Fruit fly (Drosophila melanogaster) whole organism, wandering third instar larva: ENCODE measurements around the gene CG32305.

Experiments used
- Abd-B ChIP-seq: fragments of >200 bp; optimal IDR thresholded peaks from 2 replicates; lab custom pipeline; 2017; ENCODE audit warnings: missing biosample characterization, missing genetic modification characterization
- CG32264 ChIP-seq: fragments of 200-800 bp; sonication (Bioruptor generic); optimal IDR thresholded peaks from 2 replicates; lab custom pipeline; 2016; ENCODE audit warnings: missing biosample characterization, missing genetic modification characterization
- CG9705 ChIP-seq: fragments of 200-800 bp; sonication (Bioruptor generic); optimal IDR thresholded peaks from 2 replicates; lab custom pipeline; 2018; ENCODE audit warnings: missing biosample characterization, mild to moderate bottlenecking, missing genetic modification characterization
- CrebA ChIP-seq: fragments of 200-800 bp; sonication (Bioruptor generic); optimal IDR thresholded peaks from 2 replicates; lab custom pipeline; 2016; ENCODE audit warnings: missing biosample characterization, mild to moderate bottlenecking, missing genetic modification characterization, borderline replicate concordance
- Dfd ChIP-seq: fragments of >200 bp; optimal IDR thresholded peaks from 2 replicates; lab custom pipeline; 2017; ENCODE audit warnings: missing biosample characterization, missing genetic modification characterization
- Dif ChIP-seq: fragments of 200-275, 200-300 bp; sonication (Bioruptor generic); optimal IDR thresholded peaks from 2 replicates; lab custom pipeline; 2018; ENCODE audit warnings: missing biosample characterization, missing genetic modification characterization; ENCODE audit not compliant: partially characterized antibody
- GATAd ChIP-seq: sonication (Bioruptor generic); optimal IDR thresholded peaks from 2 replicates; lab custom pipeline; 2016; ENCODE audit warnings: missing biosample characterization, missing genetic modification characterization
- HLH106 ChIP-seq: fragments of 200-800 bp; optimal IDR thresholded peaks from 3 replicates; lab custom pipeline; 2019; ENCODE audit warnings: missing biosample characterization, mild to moderate bottlenecking, missing genetic modification characterization, moderate library complexity
- Hr78 ChIP-seq: fragments of >200 bp; optimal IDR thresholded peaks from 2 replicates; lab custom pipeline; 2017; ENCODE audit warnings: missing biosample characterization, missing genetic modification characterization
- Hr83 ChIP-seq: fragments of 200-300 bp; sonication (Bioruptor generic); optimal IDR thresholded peaks from 2 replicates; lab custom pipeline; 2016; ENCODE audit warnings: missing biosample characterization, mild to moderate bottlenecking, missing genetic modification characterization, moderate library complexity; ENCODE audit not compliant: poor library complexity, severe bottlenecking
- Jra ChIP-seq: sonication (Bioruptor generic); optimal IDR thresholded peaks from 2 replicates; lab custom pipeline; 2016; ENCODE audit warnings: missing biosample characterization, missing genetic modification characterization
- Myc ChIP-seq: fragments of >200 bp; optimal IDR thresholded peaks from 2 replicates; lab custom pipeline; 2017
- OdsH ChIP-seq: fragments of 200-800 bp; sonication (Bioruptor generic); optimal IDR thresholded peaks from 2 replicates; lab custom pipeline; 2016; ENCODE audit warnings: missing biosample characterization, mild to moderate bottlenecking, missing genetic modification characterization
- Rel ChIP-seq, 2 experiments: fragments of 200-800 bp; sonication (Bioruptor generic) in 1 of 2; optimal IDR thresholded peaks; 2 replicates in 1 of 2; 3 replicates in 1 of 2; lab custom pipeline; 2016 to 2019; ENCODE audit warnings: mild to moderate bottlenecking in 2 of 2, missing biosample characterization in 2 of 2, missing genetic modification characterization in 2 of 2, moderate library complexity in 1 of 2
- Vsx2 ChIP-seq: fragments of 200-300, 225-300 bp; sonication (Bioruptor generic); optimal IDR thresholded peaks from 2 replicates; lab custom pipeline; 2018; ENCODE audit warnings: missing biosample characterization, missing genetic modification characterization; ENCODE audit not compliant: partially characterized antibody
- br ChIP-seq: fragments of 200-800 bp; sonication (Bioruptor generic); optimal IDR thresholded peaks from 2 replicates; lab custom pipeline; 2016; ENCODE audit warnings: missing biosample characterization, missing genetic modification characterization
- brk ChIP-seq: fragments of 200-800 bp; sonication (Bioruptor generic); optimal IDR thresholded peaks from 2 replicates; lab custom pipeline; 2016; ENCODE audit warnings: missing biosample characterization, mild to moderate bottlenecking, missing genetic modification characterization
- dl ChIP-seq, 2 experiments: fragments of 175-275, 200-275 bp in 1 of 2; fragments of 200-275 bp in 1 of 2; sonication (Bioruptor generic); optimal IDR thresholded peaks; lab custom pipeline; 2018; ENCODE audit warnings: mild to moderate bottlenecking in 2 of 2, missing biosample characterization in 2 of 2, missing genetic modification characterization in 2 of 2, moderate library complexity in 2 of 2; ENCODE audit not compliant: partially characterized antibody in 2 of 2, insufficient read depth in 1 of 2
- dmrt93B ChIP-seq: fragments of 200-800 bp; sonication (Bioruptor generic); optimal IDR thresholded peaks from 2 replicates; lab custom pipeline; 2018; ENCODE audit warnings: missing biosample characterization, mild to moderate bottlenecking, missing genetic modification characterization
- dsf ChIP-seq: sonication (Bioruptor generic); optimal IDR thresholded peaks from 2 replicates; lab custom pipeline; 2016; ENCODE audit warnings: missing biosample characterization, missing genetic modification characterization, borderline replicate concordance
- ey ChIP-seq: fragments of 200-800 bp; sonication (Bioruptor generic); optimal IDR thresholded peaks from 2 replicates; lab custom pipeline; 2016; ENCODE audit warnings: missing biosample characterization, missing genetic modification characterization
- foxo ChIP-seq, 2 experiments: fragments of 200-800 bp; sonication (Bioruptor generic); optimal IDR thresholded peaks; 2 replicates in 1 of 2; 3 replicates in 1 of 2; lab custom pipeline; 2016 to 2017; ENCODE audit warnings: missing biosample characterization in 2 of 2, missing genetic modification characterization in 2 of 2
- fru ChIP-seq: fragments of 200-800 bp; sonication (Bioruptor generic); optimal IDR thresholded peaks from 3 replicates; lab custom pipeline; 2016; ENCODE audit warnings: missing biosample characterization, mild to moderate bottlenecking, missing genetic modification characterization
- jim ChIP-seq: fragments of 175-275, 200-325 bp; sonication (Bioruptor generic); optimal IDR thresholded peaks from 2 replicates; lab custom pipeline; 2016; ENCODE audit warnings: missing biosample characterization, mild to moderate bottlenecking, missing genetic modification characterization
- lola ChIP-seq: fragments of >200 bp; optimal IDR thresholded peaks from 2 replicates; lab custom pipeline; 2017; ENCODE audit warnings: missing biosample characterization, missing genetic modification characterization
- pan ChIP-seq: fragments of >200 bp; optimal IDR thresholded peaks from 2 replicates; lab custom pipeline; 2017
- psq ChIP-seq: fragments of 200-800 bp; sonication (Bioruptor generic); optimal IDR thresholded peaks from 3 replicates; lab custom pipeline; 2017; ENCODE audit warnings: missing biosample characterization, mild to moderate bottlenecking, missing genetic modification characterization, moderate library complexity
- sage ChIP-seq: fragments of 200-800 bp; sonication (Bioruptor generic); optimal IDR thresholded peaks from 2 replicates; lab custom pipeline; 2016; ENCODE audit warnings: missing biosample characterization, mild to moderate bottlenecking, missing genetic modification characterization
- sv ChIP-seq: fragments of 200-800 bp; sonication (Bioruptor generic); optimal IDR thresholded peaks from 3 replicates; lab custom pipeline; 2016; ENCODE audit warnings: missing biosample characterization, missing genetic modification characterization
- tai ChIP-seq: sonication (Bioruptor generic); optimal IDR thresholded peaks from 2 replicates; lab custom pipeline; 2016; ENCODE audit warnings: missing biosample characterization, missing genetic modification characterization

CG32305 gene

DNA sequence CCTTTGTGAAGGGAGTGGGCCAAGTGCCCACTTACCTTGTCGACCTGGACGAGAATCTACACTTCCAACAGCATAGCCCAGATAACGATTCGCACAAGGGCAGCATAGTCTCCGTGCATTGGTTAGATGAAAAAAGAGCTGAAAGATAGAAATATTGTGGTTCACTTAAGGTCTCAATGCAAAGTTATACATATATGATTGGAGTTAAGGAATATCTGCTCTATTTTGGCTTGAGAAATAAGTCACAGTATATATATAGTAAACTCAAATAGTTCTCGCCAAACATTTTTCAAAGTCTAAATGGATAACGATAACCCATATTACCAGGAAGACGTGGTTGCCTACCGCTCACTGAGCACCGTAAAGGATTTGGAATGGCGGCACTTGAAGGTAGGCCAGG is at the start of gene CG32305:
CG32305 (plus strand) TSS at position 301 of the 400 bp plus-strand sequence.
- no peak for TF ChIP-seq Abd-B (GFP tag; lab: Kevin White, UChicago)

DNA sequence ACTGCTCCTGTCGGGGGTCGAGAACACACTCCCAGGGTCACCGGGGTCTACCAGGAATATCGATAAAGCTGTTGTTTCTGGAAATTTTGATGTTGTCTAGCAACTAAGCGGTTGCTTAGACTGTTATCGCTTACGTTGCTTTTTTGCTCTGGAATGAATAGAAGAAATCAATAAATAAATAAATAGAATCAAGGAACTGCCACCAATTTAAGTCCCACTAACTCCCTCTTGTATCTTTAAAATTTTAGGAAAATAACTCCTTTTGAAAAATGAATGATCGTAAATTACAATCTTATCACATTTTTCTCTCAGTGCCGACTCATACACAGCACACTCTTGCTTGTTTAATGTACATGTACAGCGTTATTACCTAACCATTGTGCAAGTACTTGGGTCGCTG is 36.0 kb upstream of the CG32305 start, which contains the start of gene CG15878:
CG15878 (minus strand) TSS at position 101 of the 400 bp plus-strand sequence.
- TF ChIP-seq Jra (GFP tag; lab: Kevin White, UChicago) = no peak
- no peak for TF ChIP-seq lola (GFP tag; lab: Kevin White, UChicago)
- no peak for TF ChIP-seq CG32264 (GFP tag; lab: Kevin White, UChicago)
- TF ChIP-seq dl (GFP tag; optimal IDR thresholded peaks at IDR 0.05; lab: Kevin White, UChicago; ENCODE audit: insufficient read depth in 1 of 2, partially characterized antibody in 2 of 2) = no peak
- no peak for TF ChIP-seq Vsx2 (GFP tag; lab: Kevin White, UChicago)
- TF ChIP-seq Abd-B (GFP tag; lab: Kevin White, UChicago) = no peak
- TF ChIP-seq sv (GFP tag; lab: Kevin White, UChicago) = no peak
- TF ChIP-seq Hr83 (GFP tag; lab: Kevin White, UChicago) = no peak
- no peak for TF ChIP-seq Hr78 (GFP tag; lab: Kevin White, UChicago)
- TF ChIP-seq tai (GFP tag; lab: Kevin White, UChicago) = no peak
- TF ChIP-seq Rel (GFP tag; optimal IDR thresholded peaks at IDR 0.05; lab: Kevin White, UChicago) = no peak
- no peak for TF ChIP-seq Rel (tag; optimal IDR thresholded peaks at IDR 0.05; lab: Kevin White, UChicago)
- no peak for TF ChIP-seq HLH106 (tag; lab: Kevin White, UChicago)
- no peak for TF ChIP-seq br (GFP tag; lab: Kevin White, UChicago)
- TF ChIP-seq dsf (GFP tag; lab: Kevin White, UChicago) = no peak
- no peak for TF ChIP-seq OdsH
- TF ChIP-seq CrebA (GFP tag; lab: Kevin White, UChicago) = no peak
- no peak for TF ChIP-seq ey

DNA sequence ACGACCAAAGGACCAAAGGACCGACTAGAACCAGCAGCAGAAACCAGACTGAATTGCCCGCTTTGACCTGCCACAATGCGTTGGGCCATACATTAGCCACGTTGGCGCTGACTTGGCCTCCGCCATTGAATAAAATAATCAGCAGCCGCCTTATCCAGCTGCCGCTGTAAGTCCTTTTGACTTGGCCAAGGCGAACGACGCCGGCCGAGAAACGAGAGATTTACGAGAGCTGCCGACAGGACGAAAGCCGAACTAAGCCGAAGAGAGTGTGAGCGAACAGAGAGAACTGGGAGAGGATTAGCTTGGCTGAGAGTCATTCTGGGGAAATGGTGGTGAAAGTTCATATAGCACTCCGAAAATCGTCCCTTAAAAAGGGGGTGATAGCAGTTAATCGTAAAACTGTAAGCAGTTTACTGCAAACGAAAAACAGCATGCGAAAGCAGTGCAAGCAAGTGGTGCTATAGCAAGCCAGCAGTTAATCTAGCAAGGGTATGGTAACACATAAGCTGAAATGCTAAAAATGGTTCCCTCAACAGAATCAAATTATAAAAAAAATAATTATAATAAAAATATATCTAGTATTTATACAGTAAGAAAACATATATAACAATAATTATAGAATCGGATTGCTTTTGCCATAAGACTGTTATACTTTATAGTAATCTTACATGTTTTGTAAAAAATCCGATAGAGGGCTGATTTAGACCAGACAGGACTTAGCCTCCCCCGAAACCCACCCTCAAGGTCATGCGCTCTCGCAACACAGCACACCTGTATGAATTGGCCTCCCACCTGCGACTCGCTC is 19.9 kb upstream of the CG32305 start:
- TF ChIP-seq Dif (GFP tag; lab: Kevin White, UChicago) (no peak), Myc (lab: Kevin White, UChicago) (peak; percentile 46)

DNA sequence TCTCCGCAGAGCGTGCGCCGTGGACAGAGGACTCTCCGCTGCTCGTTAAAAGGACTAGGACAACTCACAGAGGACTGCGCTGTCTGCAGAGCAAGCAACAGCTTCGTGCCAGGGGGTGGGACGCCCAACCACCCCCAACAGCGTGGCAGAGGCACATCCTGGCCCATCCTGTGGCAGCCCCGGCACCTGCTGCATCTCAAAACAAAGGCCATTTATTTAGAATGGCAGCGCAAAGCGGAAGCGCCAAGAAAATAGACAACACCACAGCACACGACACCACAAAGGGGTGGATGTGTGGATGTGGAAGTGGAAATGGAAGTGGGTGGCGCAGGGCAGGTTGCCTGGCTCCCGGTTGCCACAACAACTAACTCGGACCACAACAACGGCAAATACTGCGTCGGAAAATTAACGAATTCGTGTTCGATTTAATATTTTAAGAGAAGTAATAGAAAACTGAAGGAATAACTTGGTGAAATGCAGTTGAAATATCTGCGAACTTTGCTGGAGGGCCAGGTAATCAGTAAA is 19.2 kb upstream of the CG32305 start, which contains the start of gene Oseg2:
Oseg2 (plus strand) TSS at position 475 of the 525 bp plus-strand sequence.
- TF ChIP-seq dl (GFP tag; optimal IDR thresholded peaks at IDR 0.05; lab: Kevin White, UChicago; ENCODE audit: insufficient read depth in 1 of 2, partially characterized antibody in 2 of 2) (peak in 1 of 2 experiments; percentile 29), CG9705 (no peak), Rel (GFP tag; optimal IDR thresholded peaks at IDR 0.05; lab: Kevin White, UChicago) (no peak), Rel (tag; optimal IDR thresholded peaks at IDR 0.05; lab: Kevin White, UChicago) (no peak), Dif (GFP tag; lab: Kevin White, UChicago) (peak; percentile 25), CG32264 (GFP tag; lab: Kevin White, UChicago) (no peak), Vsx2 (GFP tag; lab: Kevin White, UChicago) (no peak), Abd-B (GFP tag; lab: Kevin White, UChicago) (no peak)
- TF ChIP-seq, all 38 proteins: peak for 2

DNA sequence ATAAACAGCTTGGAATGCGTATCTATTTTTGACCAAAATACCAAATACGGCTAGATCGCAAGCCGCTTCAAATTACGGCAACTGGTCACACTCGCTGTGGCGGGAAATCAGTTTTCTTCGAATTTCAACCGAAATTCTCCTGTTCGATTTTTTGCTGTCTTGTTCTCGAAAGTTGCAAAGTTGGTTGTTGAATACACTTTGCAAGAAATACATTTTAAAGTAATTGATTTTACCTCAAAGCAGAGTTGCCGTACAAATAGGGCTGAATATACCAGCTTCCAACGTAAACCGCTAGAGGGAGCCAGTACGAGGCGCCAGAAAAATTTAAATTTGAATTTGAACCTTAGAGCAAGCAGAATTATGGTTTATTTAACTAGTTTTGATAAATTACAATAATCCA is 11.4 kb upstream of the CG32305 start, which contains the start of gene CG9018:
CG9018 (minus strand) TSS at position 43 of the 400 bp plus-strand sequence.
- TF ChIP-seq Hr83 (GFP tag; lab: Kevin White, UChicago) (peak; percentile 12), ey (no peak), foxo (GFP tag; optimal IDR thresholded peaks at IDR 0.05; lab: Kevin White, UChicago) (peak in 1 of 2 experiments; percentile 3), Myc (lab: Kevin White, UChicago) (peak; percentile 62)

DNA sequence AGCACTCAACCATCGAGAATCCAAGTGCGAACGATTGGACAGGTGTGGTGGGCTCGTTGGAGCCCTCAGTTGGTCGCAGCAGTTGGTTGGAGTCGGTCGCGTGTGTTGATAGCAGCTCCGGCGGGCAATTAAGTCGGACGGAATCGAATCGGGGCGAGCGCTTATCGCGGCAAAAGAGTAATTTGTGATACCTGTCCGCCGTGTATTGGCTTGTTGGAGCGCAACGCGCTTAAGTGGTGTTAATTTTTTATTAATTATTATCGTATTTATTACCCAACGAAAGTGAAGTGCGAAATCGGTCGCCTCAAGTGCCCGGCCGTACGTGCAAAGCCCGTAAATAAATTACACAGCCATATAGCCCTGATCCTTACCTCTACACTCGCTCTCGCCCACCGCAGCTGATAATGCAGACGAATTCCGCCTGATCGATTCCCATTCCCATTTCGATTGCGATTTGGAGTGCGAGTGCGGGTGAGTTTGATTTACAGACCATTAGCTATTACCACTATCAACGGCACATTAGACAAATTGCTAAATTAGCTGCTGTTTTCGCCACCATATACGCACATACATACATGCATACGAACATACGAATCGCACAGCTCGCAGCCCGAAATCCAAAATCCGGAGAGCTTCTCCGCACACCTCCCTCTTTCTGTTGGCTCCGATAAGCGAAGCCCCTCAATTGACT is 10.7 kb upstream of the CG32305 start, which contains the start of gene ACXD:
ACXD (plus strand) TSS at position 66 of the 691 bp plus-strand sequence.
- no peak for TF ChIP-seq Abd-B (GFP tag; lab: Kevin White, UChicago)
- peak; percentile 27 for TF ChIP-seq Hr83 (GFP tag; lab: Kevin White, UChicago)
- TF ChIP-seq psq = no peak
- TF ChIP-seq fru = no peak
- TF ChIP-seq Hr78 (GFP tag; lab: Kevin White, UChicago) = no peak
- TF ChIP-seq Rel (GFP tag; optimal IDR thresholded peaks at IDR 0.05; lab: Kevin White, UChicago) = no peak
- TF ChIP-seq Rel (tag; optimal IDR thresholded peaks at IDR 0.05; lab: Kevin White, UChicago) = peak; percentile 85
- TF ChIP-seq pan (lab: Kevin White, UChicago) = no peak
- no peak for TF ChIP-seq brk (GFP tag; lab: Kevin White, UChicago)
- TF ChIP-seq dl (GFP tag; optimal IDR thresholded peaks at IDR 0.05; lab: Kevin White, UChicago; ENCODE audit: insufficient read depth in 1 of 2, partially characterized antibody in 2 of 2) = no peak
- no peak for TF ChIP-seq lola (GFP tag; lab: Kevin White, UChicago)
- no peak for TF ChIP-seq CrebA (GFP tag; lab: Kevin White, UChicago)
- TF ChIP-seq Dif (GFP tag; lab: Kevin White, UChicago) = peak; percentile 26
- no peak for TF ChIP-seq sv (GFP tag; lab: Kevin White, UChicago)
- no peak for TF ChIP-seq HLH106 (tag; lab: Kevin White, UChicago)
- no peak for TF ChIP-seq dmrt93B
- no peak for TF ChIP-seq CG32264 (GFP tag; lab: Kevin White, UChicago)
- no peak for TF ChIP-seq Dfd (GFP tag; lab: Kevin White, UChicago)
- no peak for TF ChIP-seq GATAd
- TF ChIP-seq Vsx2 (GFP tag; lab: Kevin White, UChicago) = peak; percentile 35
- TF ChIP-seq sage = no peak
- TF ChIP-seq jim (GFP tag; lab: Kevin White, UChicago) = no peak
